Worm (Caenorhabditis elegans): ENCODE results near the gene dpy-28.
A peak's percentile ranks its signal among the peaks of the same experiment; 100 is the strongest.

The dpy-28 gene

DNA sequence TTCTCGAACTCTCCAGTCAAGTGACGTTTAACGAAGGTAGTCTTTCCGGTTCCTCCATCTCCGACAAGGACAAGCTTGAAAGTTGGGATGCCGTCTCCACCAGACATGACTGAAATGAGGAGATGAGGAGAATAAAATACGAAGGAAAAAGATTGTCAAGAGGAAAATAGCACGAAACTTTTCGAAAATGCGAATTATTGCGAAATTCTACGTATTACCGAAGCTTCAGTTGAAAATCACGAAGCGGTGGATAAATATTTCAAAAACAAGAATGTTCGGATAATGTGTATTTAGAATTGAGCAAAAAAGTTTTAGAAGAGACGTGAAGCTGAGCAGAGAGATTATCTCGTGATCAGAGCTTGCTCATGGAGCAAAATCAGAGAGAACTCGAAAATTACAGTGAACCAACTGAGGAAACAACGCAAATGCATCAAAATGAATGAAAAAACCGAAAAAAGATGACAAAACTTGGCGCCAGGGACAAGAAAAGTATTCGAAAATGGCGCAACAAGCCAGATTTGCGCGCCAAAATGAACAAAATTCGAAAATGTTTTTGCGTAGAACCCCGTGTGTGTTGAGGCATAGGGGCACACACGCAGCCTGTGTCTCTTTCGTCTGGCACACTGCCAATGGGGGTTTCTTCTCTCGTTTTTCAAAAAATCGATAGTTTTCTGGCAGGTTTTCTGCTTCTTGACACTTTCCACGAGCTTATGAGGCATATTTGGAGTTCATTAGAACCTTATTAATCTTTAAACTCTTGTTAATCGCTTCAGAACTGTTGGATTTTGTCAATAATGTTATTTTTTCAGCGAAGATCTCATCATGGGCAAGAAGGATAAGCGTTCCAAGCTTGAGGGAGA, 15.1 kb upstream of the dpy-28 start, which contains the start of the genes ran-1 and dkc-1 (continued):
- TF ChIP-seq snu-23 (GFP tag; optimal IDR thresholded peaks at IDR 0.05) = peak; percentile 78
- peak; percentile 53 for TF ChIP-seq tbx-2 (tag; optimal IDR thresholded peaks at IDR 0.05)
- TF ChIP-seq ceh-63 (GFP tag; optimal IDR thresholded peaks at IDR 0.05) = no peak
- TF ChIP-seq Y116A8C.19 (tag; optimal IDR thresholded peaks at IDR 0.05; ENCODE audit: borderline replicate concordance) = no peak
- peak; percentile 42 for TF ChIP-seq jun-1 (tag; optimal IDR thresholded peaks at IDR 0.05)
- no peak for TF ChIP-seq sptf-1 (tag; optimal IDR thresholded peaks at IDR 0.05)
- TF ChIP-seq nhr-237 (tag; optimal IDR thresholded peaks at IDR 0.05) = no peak
- TF ChIP-seq dpl-1 (GFP tag; optimal IDR thresholded peaks at IDR 0.05) = peak; percentile 84 to 89 (median 84)
- TF ChIP-seq hlh-17 (GFP tag; optimal IDR thresholded peaks at IDR 0.05; ENCODE audit: borderline replicate concordance) = no peak
- TF ChIP-seq F16B12.6 (tag; optimal IDR thresholded peaks at IDR 0.05) = peak; percentile 63
- no peak for TF ChIP-seq hpl-2 (GFP tag; optimal IDR thresholded peaks at IDR 0.05)
- no peak for TF ChIP-seq unc-62 (GFP tag; optimal IDR thresholded peaks at IDR 0.05)
- TF ChIP-seq hlh-4 (tag; optimal IDR thresholded peaks at IDR 0.05) = no peak
- TF ChIP-seq pax-3 (tag; optimal IDR thresholded peaks at IDR 0.05) = no peak
- TF ChIP-seq unc-86 (tag; optimal IDR thresholded peaks at IDR 0.05) = no peak
- TF ChIP-seq elt-3 (tag; optimal IDR thresholded peaks at IDR 0.05) = peak in 2 of 6 experiments; percentile 5 to 52
- no peak for TF ChIP-seq pqm-1 (tag; optimal IDR thresholded peaks at IDR 0.05)
- no peak for TF ChIP-seq alr-1 (tag; optimal IDR thresholded peaks at IDR 0.05; ENCODE audit: borderline replicate concordance)
- no peak for TF ChIP-seq lir-3 (tag; optimal IDR thresholded peaks at IDR 0.05; ENCODE audit: poor library complexity)
- TF ChIP-seq efl-1 (optimal IDR thresholded peaks at IDR 0.05) = peak; percentile 81 to 86
- peak; percentile 85 to 96 for TF ChIP-seq efl-1 (GFP tag; optimal IDR thresholded peaks at IDR 0.05 in 1 of 2)
- TF ChIP-seq zag-1 (tag; optimal IDR thresholded peaks at IDR 0.05) = no peak
- TF ChIP-seq lin-35 (GFP tag; optimal IDR thresholded peaks at IDR 0.05) = peak; percentile 88 to 91
- TF ChIP-seq C04F5.9 (tag; optimal IDR thresholded peaks at IDR 0.05) = no peak
- TF ChIP-seq elt-2 (tag; optimal IDR thresholded peaks at IDR 0.05) = no peak
- peak; percentile 56 for TF ChIP-seq swsn-7 (tag; optimal IDR thresholded peaks at IDR 0.05)
- peak; percentile 68 for TF ChIP-seq lin-14 (GFP tag; optimal IDR thresholded peaks at IDR 0.05)
- TF ChIP-seq fkh-10 (GFP tag; optimal IDR thresholded peaks at IDR 0.05) = no peak
- TF ChIP-seq lin-39 (tag; optimal IDR thresholded peaks at IDR 0.05) = no peak
- no peak for TF ChIP-seq sup-37 (GFP tag; optimal IDR thresholded peaks at IDR 0.05)
- no peak for TF ChIP-seq ama-1 (optimal IDR thresholded peaks at IDR 0.05)
- no peak for TF ChIP-seq nhr-12 (tag; optimal IDR thresholded peaks at IDR 0.05)
- TF ChIP-seq nhr-28 (tag; optimal IDR thresholded peaks at IDR 0.05) = no peak
- TF ChIP-seq nhr-47 (tag; optimal IDR thresholded peaks at IDR 0.05) = peak; percentile 47
- TF ChIP-seq C16A3.4 (tag; optimal IDR thresholded peaks at IDR 0.05) = peak; percentile 57
- no peak for TF ChIP-seq vab-15 (tag; optimal IDR thresholded peaks at IDR 0.05)
- no peak for TF ChIP-seq ceh-88 (GFP tag; IDR thresholded peaks at IDR 0.05)
- no peak for TF ChIP-seq nhr-76 (tag; optimal IDR thresholded peaks at IDR 0.05)
- TF ChIP-seq ztf-4 (tag; optimal IDR thresholded peaks at IDR 0.05) = no peak
- TF ChIP-seq irx-1 (tag; optimal IDR thresholded peaks at IDR 0.05) = peak; percentile 35
- no peak for TF ChIP-seq egl-27 (tag; optimal IDR thresholded peaks at IDR 0.05)
- TF ChIP-seq ceh-82 (tag; optimal IDR thresholded peaks at IDR 0.05) = peak; percentile 31 to 70 (median 35)
- no peak for TF ChIP-seq fos-1 (tag; optimal IDR thresholded peaks at IDR 0.05)
- no peak for TF ChIP-seq nhr-84 (tag; optimal IDR thresholded peaks at IDR 0.05)
- TF ChIP-seq mdl-1 (tag; optimal IDR thresholded peaks at IDR 0.05) = peak in 1 of 2 experiments; percentile 53
- no peak for TF ChIP-seq unc-30 (tag; optimal IDR thresholded peaks at IDR 0.05)
- no peak for TF ChIP-seq pag-3 (tag; optimal IDR thresholded peaks at IDR 0.05; ENCODE audit: borderline replicate concordance, insufficient read depth)
- TF ChIP-seq nhr-85 (tag) = peak; percentile 78
- no peak for TF ChIP-seq C34B4.2 (tag; optimal IDR thresholded peaks at IDR 0.05)
- TF ChIP-seq nhr-19 (GFP tag; conservative IDR thresholded peaks at IDR 0.05) = peak; percentile 38
- TF ChIP-seq lin-15B (tag; optimal IDR thresholded peaks at IDR 0.05) = peak; percentile 67
